Worm (Caenorhabditis elegans) whole organism, L1 larva: ENCODE results near the gene idpp-2.

Experiments
- C16A3.4 ChIP-seq: fragments of 150-350 bp; optimal IDR thresholded peaks from 2 replicates; lab custom pipeline; 2014; ENCODE audit warnings: missing biosample characterization, missing genetic modification characterization
- F16B12.6 ChIP-seq: fragments of 150-350 bp; optimal IDR thresholded peaks from 2 replicates; lab custom pipeline; 2014; ENCODE audit warnings: missing biosample characterization, missing genetic modification characterization
- Y116A8C.19 ChIP-seq: sonication (generic microtip); optimal IDR thresholded peaks from 2 replicates; lab custom pipeline; 2016; ENCODE audit warnings: missing compliant biosample characterization, missing genetic modification characterization, borderline replicate concordance
- aly-2 ChIP-seq: fragments of 150-350 bp; optimal IDR thresholded peaks from 2 replicates; lab custom pipeline; 2014; ENCODE audit warnings: missing biosample characterization, missing genetic modification characterization
- ama-1 ChIP-seq: fragments of 150-350 bp; optimal IDR thresholded peaks from 2 replicates; lab custom pipeline; 2014
- ceh-8 ChIP-seq: fragments of 200-800 bp; sonication (Bioruptor generic); optimal IDR thresholded peaks from 2 replicates; lab custom pipeline; 2018; ENCODE audit warnings: mild to moderate bottlenecking, missing genetic modification characterization, moderate library complexity, missing compliant biosample characterization
- ceh-90 ChIP-seq: sonication (generic microtip); optimal IDR thresholded peaks from 2 replicates; lab custom pipeline; 2016; ENCODE audit warnings: missing genetic modification characterization, missing compliant biosample characterization
- ces-1 ChIP-seq: fragments of 150-350 bp; optimal IDR thresholded peaks from 2 replicates; lab custom pipeline; 2014; ENCODE audit warnings: missing biosample characterization, missing genetic modification reagents, missing genetic modification characterization
- dpl-1 ChIP-seq, 3 experiments: fragments of 150-350 bp in 2 of 3; sonication (generic microtip) in 1 of 3; optimal IDR thresholded peaks; 2 replicates each; lab custom pipeline; 2014 to 2017; ENCODE audit warnings: missing biosample characterization in 3 of 3, missing genetic modification characterization in 3 of 3, missing genetic modification reagents in 3 of 3
- egl-27 ChIP-seq, 2 experiments: fragments of 150-350 bp in 1 of 2; sonication (generic microtip); optimal IDR thresholded peaks; 3 replicates each; lab custom pipeline; 2017 to 2018; ENCODE audit warnings: missing biosample characterization in 2 of 2, missing genetic modification characterization in 2 of 2, missing genetic modification reagents in 2 of 2
- elt-2 ChIP-seq: sonication (generic microtip); optimal IDR thresholded peaks from 2 replicates; lab custom pipeline; 2016; ENCODE audit warnings: missing genetic modification characterization, mild to moderate bottlenecking, inconsistent platforms, missing compliant biosample characterization, missing genetic modification reagents
- elt-3 ChIP-seq, 6 experiments: fragments of 150-350 bp in 1 of 6; sonication (generic microtip); optimal IDR thresholded peaks; 2 replicates each; lab custom pipeline; 2017 to 2018; ENCODE audit warnings: missing biosample characterization in 6 of 6, missing genetic modification characterization in 6 of 6, inconsistent platforms in 1 of 6
- ets-5 ChIP-seq: fragments of 200-800 bp; sonication (Bioruptor generic); IDR thresholded peaks from 2 replicates; pipeline ENCODE4 v1.3.6; 2022; ENCODE audit warnings: missing genetic modification characterization, missing compliant biosample characterization
- fkh-10 ChIP-seq: sonication (generic microtip); optimal IDR thresholded peaks from 2 replicates; lab custom pipeline; 2017; ENCODE audit warnings: missing biosample characterization, missing genetic modification reagents, missing genetic modification characterization
- fkh-4 ChIP-seq: sonication (generic microtip); optimal IDR thresholded peaks from 2 replicates; lab custom pipeline; 2016; ENCODE audit warnings: missing compliant biosample characterization, missing genetic modification characterization, borderline replicate concordance
- fkh-8 ChIP-seq: sonication (generic microtip); optimal IDR thresholded peaks from 2 replicates; lab custom pipeline; 2016; ENCODE audit warnings: mild to moderate bottlenecking, missing genetic modification characterization, missing compliant biosample characterization
- fos-1 ChIP-seq: fragments of 150-350 bp; optimal IDR thresholded peaks from 2 replicates; lab custom pipeline; 2014; ENCODE audit warnings: missing biosample characterization, missing genetic modification characterization
- grh-1 ChIP-seq: fragments of 200-800 bp; sonication (Bioruptor generic); IDR thresholded peaks from 2 replicates; pipeline ENCODE4 v1.3.6; 2022; ENCODE audit warnings: missing genetic modification reagents, missing genetic modification characterization, missing compliant biosample characterization
- hlh-17 ChIP-seq: fragments of 200-800 bp; sonication (Bioruptor generic); optimal IDR thresholded peaks from 2 replicates; lab custom pipeline; 2018; ENCODE audit warnings: missing genetic modification characterization, mild to moderate bottlenecking, missing compliant biosample characterization, moderate library complexity, borderline replicate concordance
- hlh-4 ChIP-seq: sonication (generic microtip); optimal IDR thresholded peaks from 2 replicates; lab custom pipeline; 2016; ENCODE audit warnings: mild to moderate bottlenecking, missing genetic modification characterization, missing compliant biosample characterization
- hpl-2 ChIP-seq: fragments of 150-350 bp; optimal IDR thresholded peaks from 2 replicates; lab custom pipeline; 2014; ENCODE audit warnings: missing biosample characterization, missing genetic modification reagents, missing genetic modification characterization
- irx-1 ChIP-seq: sonication (generic microtip); optimal IDR thresholded peaks from 2 replicates; lab custom pipeline; 2016; ENCODE audit warnings: missing genetic modification characterization, missing compliant biosample characterization
- isw-1 ChIP-seq: fragments of 200-800 bp; sonication (Bioruptor generic); IDR thresholded peaks from 2 replicates; pipeline ENCODE4 v1.3.6; 2022; ENCODE audit warnings: missing genetic modification characterization, missing compliant biosample characterization
- jun-1 ChIP-seq: fragments of 150-350 bp; optimal IDR thresholded peaks from 2 replicates; lab custom pipeline; 2014; ENCODE audit warnings: missing biosample characterization, missing genetic modification reagents, missing genetic modification characterization
- lin-13 ChIP-seq: fragments of 150-350 bp; optimal IDR thresholded peaks from 2 replicates; lab custom pipeline; 2014; ENCODE audit warnings: missing biosample characterization, missing genetic modification reagents, missing genetic modification characterization
- lin-14 ChIP-seq: fragments of 200-800 bp; sonication (Bioruptor generic); optimal IDR thresholded peaks from 2 replicates; lab custom pipeline; 2018; ENCODE audit warnings: mild to moderate bottlenecking, missing genetic modification characterization, moderate library complexity, missing compliant biosample characterization
- lin-35 ChIP-seq, 2 experiments: fragments of 150-350 bp; optimal IDR thresholded peaks; 2 replicates each; lab custom pipeline; 2014; ENCODE audit warnings: missing biosample characterization in 2 of 2, missing genetic modification characterization in 2 of 2, missing genetic modification reagents in 2 of 2
- lir-3 ChIP-seq: sonication (generic microtip); optimal IDR thresholded peaks from 2 replicates; lab custom pipeline; 2016; ENCODE audit warnings: mild to moderate bottlenecking, missing genetic modification characterization, moderate library complexity, missing compliant biosample characterization; ENCODE audit not compliant: poor library complexity
- lsy-2 ChIP-seq, 2 experiments: fragments of 150-350 bp; optimal IDR thresholded peaks; 2 replicates each; lab custom pipeline; 2014; ENCODE audit warnings: missing biosample characterization in 2 of 2, missing genetic modification characterization in 2 of 2
- mab-9 ChIP-seq: fragments of 200-800 bp; sonication (Bioruptor generic); IDR thresholded peaks from 2 replicates; pipeline ENCODE4 v1.3.6; 2022; ENCODE audit warnings: missing genetic modification reagents, missing genetic modification characterization, missing compliant biosample characterization
- mdl-1 ChIP-seq, 2 experiments: fragments of 150-350 bp; optimal IDR thresholded peaks; 2 replicates each; lab custom pipeline; 2014 to 2017; ENCODE audit warnings: missing biosample characterization in 2 of 2, missing genetic modification characterization in 2 of 2, inconsistent platforms in 1 of 2
- mef-2 ChIP-seq: fragments of 150-350 bp; optimal IDR thresholded peaks from 2 replicates; lab custom pipeline; 2014; ENCODE audit warnings: missing biosample characterization, missing genetic modification characterization
- nhr-28 ChIP-seq: fragments of 150-350 bp; optimal IDR thresholded peaks from 2 replicates; lab custom pipeline; 2014; ENCODE audit warnings: missing biosample characterization, missing genetic modification characterization
- nhr-47 ChIP-seq: sonication (generic microtip); optimal IDR thresholded peaks from 2 replicates; lab custom pipeline; 2016; ENCODE audit warnings: mild to moderate bottlenecking, missing genetic modification characterization, moderate library complexity, missing compliant biosample characterization
- nhr-76 ChIP-seq: sonication (generic microtip); optimal IDR thresholded peaks from 2 replicates; lab custom pipeline; 2017; ENCODE audit warnings: missing biosample characterization, missing genetic modification characterization
- nhr-85 ChIP-seq: sonication (generic microtip); peaks from one replicate; lab custom pipeline; 2016; ENCODE audit warnings: missing genetic modification characterization, inconsistent platforms, missing compliant biosample characterization
- nhr-90 ChIP-seq: sonication (generic microtip); optimal IDR thresholded peaks from 2 replicates; lab custom pipeline; 2016; ENCODE audit warnings: mild to moderate bottlenecking, missing genetic modification characterization, missing compliant biosample characterization; ENCODE audit not compliant: poor library complexity
- rnt-1 ChIP-seq: sonication (generic microtip); optimal IDR thresholded peaks from 2 replicates; lab custom pipeline; 2016; ENCODE audit warnings: mild to moderate bottlenecking, missing genetic modification characterization, moderate library complexity, missing compliant biosample characterization
- snpc-4 ChIP-seq: fragments of 150-350 bp; optimal IDR thresholded peaks from 2 replicates; lab custom pipeline; 2014; ENCODE audit warnings: missing biosample characterization, missing genetic modification characterization
- sox-4 ChIP-seq: sonication (generic microtip); optimal IDR thresholded peaks from 2 replicates; lab custom pipeline; 2016; ENCODE audit warnings: missing genetic modification characterization, missing compliant biosample characterization
- sup-37 ChIP-seq: fragments of 200-800 bp; sonication (Bioruptor generic); optimal IDR thresholded peaks from 2 replicates; lab custom pipeline; 2018; ENCODE audit warnings: mild to moderate bottlenecking, missing genetic modification characterization, missing compliant biosample characterization
- swsn-7 ChIP-seq: sonication (generic microtip); optimal IDR thresholded peaks from 2 replicates; lab custom pipeline; 2016; ENCODE audit warnings: missing genetic modification characterization, missing compliant biosample characterization
- tbx-2 ChIP-seq: sonication (generic microtip); optimal IDR thresholded peaks from 2 replicates; lab custom pipeline; 2016; ENCODE audit warnings: missing genetic modification characterization, missing compliant biosample characterization
- tlp-1 ChIP-seq: fragments of 150-350 bp; optimal IDR thresholded peaks from 2 replicates; lab custom pipeline; 2014; ENCODE audit warnings: missing biosample characterization, missing genetic modification characterization
- unc-30 ChIP-seq: sonication (generic microtip); optimal IDR thresholded peaks from 2 replicates; lab custom pipeline; 2017; ENCODE audit warnings: missing biosample characterization, missing genetic modification characterization
- unc-62 ChIP-seq: fragments of 150-350 bp; optimal IDR thresholded peaks from 2 replicates; lab custom pipeline; 2014; ENCODE audit warnings: missing biosample characterization, missing genetic modification reagents, missing genetic modification characterization
- unc-86 ChIP-seq: sonication (generic microtip); optimal IDR thresholded peaks from 2 replicates; lab custom pipeline; 2016; ENCODE audit warnings: missing genetic modification characterization, missing compliant biosample characterization
- unc-98 ChIP-seq: fragments of 200-800 bp; sonication (Bioruptor generic); IDR thresholded peaks from 2 replicates; pipeline ENCODE4 v1.3.6; 2022; ENCODE audit warnings: missing genetic modification characterization, missing compliant biosample characterization
- vab-15 ChIP-seq: sonication (generic microtip); optimal IDR thresholded peaks from 2 replicates; lab custom pipeline; 2017; ENCODE audit warnings: missing genotype, mild to moderate bottlenecking, missing genetic modification characterization, missing compliant biosample characterization
- zip-4 ChIP-seq: fragments of 200-800 bp; sonication (Bioruptor generic); optimal IDR thresholded peaks from 2 replicates; lab custom pipeline; 2018; ENCODE audit warnings: mild to moderate bottlenecking, missing genetic modification characterization, moderate library complexity, missing compliant biosample characterization
- ztf-4 ChIP-seq: fragments of 150-350 bp; optimal IDR thresholded peaks from 2 replicates; lab custom pipeline; 2014; ENCODE audit warnings: missing biosample characterization, missing genetic modification characterization

The idpp-2 gene

ce11 chrV:8716-9246 lies 7.3 kb downstream of the idpp-2 start, which contains the start of gene B0348.10 (continued):
- TF ChIP-seq nhr-85 (tag; lab: Kevin White, UChicago) (peak; percentile 74), unc-62 (GFP tag; lab: Kevin White, UChicago) (no peak), ceh-90 (tag; lab: Kevin White, UChicago) (no peak), mdl-1 (tag; optimal IDR thresholded peaks at IDR 0.05; lab: Kevin White, UChicago) (peak in 1 of 2 experiments; percentile 41), grh-1 (GFP tag; lab: Robert Waterston, UW) (peak; percentile 26), mab-9 (GFP tag; lab: Robert Waterston, UW) (peak; percentile 70), lin-35 (GFP tag; optimal IDR thresholded peaks at IDR 0.05; lab: Kevin White, UChicago) (peak; percentile 80 to 83), ztf-4 (peak; percentile 78), hpl-2 (GFP tag; lab: Kevin White, UChicago) (peak; percentile 45), lir-3 (tag; lab: Kevin White, UChicago) (peak; percentile 56), sup-37 (GFP tag; lab: Kevin White, UChicago) (no peak), ces-1 (GFP tag; lab: Kevin White, UChicago) (no peak), F16B12.6 (tag; lab: Kevin White, UChicago) (no peak), elt-3 (tag; optimal IDR thresholded peaks at IDR 0.05; lab: Kevin White, UChicago) (no peak), rnt-1 (tag; lab: Kevin White, UChicago) (peak; percentile 13), hlh-4 (tag; lab: Kevin White, UChicago) (no peak), ceh-8 (peak; percentile 15), lin-13 (GFP tag; lab: Kevin White, UChicago) (peak; percentile 24), hlh-17 (GFP tag; lab: Kevin White, UChicago) (no peak), vab-15 (no peak), aly-2 (no peak), snpc-4 (no peak), ama-1 (peak; percentile 2), lin-14 (peak; percentile 95), fos-1 (tag; lab: Kevin White, UChicago) (peak; percentile 65), unc-86 (peak; percentile 92), elt-2 (tag; lab: Kevin White, UChicago) (peak; percentile 7), fkh-4 (no peak), swsn-7 (peak; percentile 88), ets-5 (no peak), irx-1 (tag; lab: Kevin White, UChicago) (peak; percentile 29), nhr-47 (peak; percentile 90)
- TF ChIP-seq, all 84 proteins: peak for 48

ce11 chrV:11158-11557 lies 9.7 kb downstream of the idpp-2 start:
- TF ChIP-seq nhr-76 (tag; lab: Kevin White, UChicago) (no peak), irx-1 (tag; lab: Kevin White, UChicago) (no peak), fkh-8 (tag; lab: Kevin White, UChicago) (no peak), fkh-10 (GFP tag; lab: Kevin White, UChicago) (peak; percentile 59), egl-27 (tag; optimal IDR thresholded peaks at IDR 0.05; lab: Kevin White, UChicago) (no peak), lsy-2 (tag; optimal IDR thresholded peaks at IDR 0.05; lab: Kevin White, UChicago) (no peak), sup-37 (GFP tag; lab: Kevin White, UChicago) (no peak), nhr-90 (no peak), ces-1 (GFP tag; lab: Kevin White, UChicago) (peak; percentile 54), isw-1 (no peak), ama-1 (no peak), fos-1 (tag; lab: Kevin White, UChicago) (no peak), F16B12.6 (tag; lab: Kevin White, UChicago) (no peak), unc-62 (GFP tag; lab: Kevin White, UChicago) (no peak), mef-2 (no peak), jun-1 (no peak), C16A3.4 (tag; lab: Kevin White, UChicago) (no peak), dpl-1 (GFP tag; optimal IDR thresholded peaks at IDR 0.05; lab: Kevin White, UChicago) (no peak), unc-98 (GFP tag; lab: Robert Waterston, UW) (no peak), unc-30 (tag; lab: Kevin White, UChicago) (no peak), tlp-1 (no peak), hlh-17 (GFP tag; lab: Kevin White, UChicago) (no peak), tbx-2 (tag; lab: Kevin White, UChicago) (no peak), ceh-90 (tag; lab: Kevin White, UChicago) (no peak), nhr-28 (tag; lab: Kevin White, UChicago) (no peak), zip-4 (no peak), lin-14 (peak; percentile 61), lin-35 (GFP tag; optimal IDR thresholded peaks at IDR 0.05; lab: Kevin White, UChicago) (no peak), ceh-8 (no peak), Y116A8C.19 (tag; lab: Kevin White, UChicago) (no peak), sox-4 (no peak)
